Fruit fly (Drosophila melanogaster) whole organism, embryonic: ENCODE results near the gene lectin-24A.

Source experiments
- Bdp1 ChIP-seq: fragments of 200-800 bp; sonication (Bioruptor generic); optimal IDR thresholded peaks from 3 replicates; lab custom pipeline; 2016; ENCODE audit warnings: missing biosample characterization, missing genetic modification characterization
- CG13123 ChIP-seq: fragments of 200-800 bp; sonication (Bioruptor generic); optimal IDR thresholded peaks from 2 replicates; lab custom pipeline; 2016; ENCODE audit warnings: missing biosample characterization, missing genetic modification characterization
- CG14441 ChIP-seq: fragments of 200-800 bp; sonication (Bioruptor generic); IDR thresholded peaks from 2 replicates; pipeline ENCODE4 v1.3.6; 2022; ENCODE audit warnings: missing biosample characterization, missing genetic modification characterization
- CG14667 ChIP-seq: fragments of 200-800 bp; sonication (Bioruptor generic); IDR thresholded peaks from 2 replicates; pipeline ENCODE4 v1.3.6; 2022; ENCODE audit warnings: missing biosample characterization, missing genetic modification characterization
- CG15479 ChIP-seq: fragments of 200-800 bp; sonication (Bioruptor generic); optimal IDR thresholded peaks from 3 replicates; lab custom pipeline; 2019; ENCODE audit warnings: missing biosample characterization, mild to moderate bottlenecking, missing genetic modification characterization, moderate library complexity
- CG17359 ChIP-seq: fragments of 200-800 bp; sonication (Bioruptor generic); optimal IDR thresholded peaks from 3 replicates; lab custom pipeline; 2018; ENCODE audit warnings: missing biosample characterization, mild to moderate bottlenecking, missing genetic modification characterization, moderate library complexity
- CG31365 ChIP-seq: fragments of 200-800 bp; sonication (Bioruptor generic); optimal IDR thresholded peaks from 2 replicates; lab custom pipeline; 2018; ENCODE audit warnings: missing biosample characterization, mild to moderate bottlenecking, missing genetic modification characterization
- CG33557 ChIP-seq: fragments of 200-800 bp; sonication (Bioruptor generic); optimal IDR thresholded peaks from 2 replicates; lab custom pipeline; 2019; ENCODE audit warnings: missing biosample characterization, mild to moderate bottlenecking, missing genetic modification characterization, moderate library complexity
- CG3838 ChIP-seq: fragments of 200-800 bp; sonication (Bioruptor generic); optimal IDR thresholded peaks from 3 replicates; lab custom pipeline; 2016; ENCODE audit warnings: missing biosample characterization, missing genetic modification characterization
- CG4404 ChIP-seq: fragments of 200-800 bp; sonication (Bioruptor generic); IDR thresholded peaks from 2 replicates; pipeline ENCODE4 v1.3.6; 2022; ENCODE audit warnings: missing biosample characterization, missing genetic modification characterization
- CG6683 ChIP-seq: fragments of 200-800 bp; sonication (Bioruptor generic); optimal IDR thresholded peaks from 2 replicates; lab custom pipeline; 2017; ENCODE audit warnings: missing biosample characterization, mild to moderate bottlenecking, missing genetic modification characterization, missing genetic modification reagents
- CG7987 ChIP-seq: fragments of 200-800 bp; sonication (Bioruptor generic); optimal IDR thresholded peaks from 2 replicates; lab custom pipeline; 2018; ENCODE audit warnings: missing biosample characterization, mild to moderate bottlenecking, missing genetic modification characterization, moderate library complexity
- CG9437 ChIP-seq: fragments of 200-800 bp; sonication (Bioruptor generic); optimal IDR thresholded peaks from 2 replicates; lab custom pipeline; 2018; ENCODE audit warnings: missing biosample characterization, mild to moderate bottlenecking, missing genetic modification characterization
- CG9609 ChIP-seq: fragments of 200-800 bp; sonication (Bioruptor generic); optimal IDR thresholded peaks from 3 replicates; lab custom pipeline; 2016; ENCODE audit warnings: missing biosample characterization, missing genetic modification characterization
- CG9876 ChIP-seq: fragments of 200-800 bp; sonication (Bioruptor generic); optimal IDR thresholded peaks from 2 replicates; lab custom pipeline; 2016; ENCODE audit warnings: missing biosample characterization, missing genetic modification characterization
- CTCF ChIP-seq: fragments of 200-800 bp; sonication (Bioruptor generic); optimal IDR thresholded peaks from 2 replicates; lab custom pipeline; 2017; ENCODE audit warnings: missing biosample characterization, mild to moderate bottlenecking, missing genetic modification characterization, moderate library complexity
- Dip2 ChIP-seq: fragments of 200-800 bp; sonication (Bioruptor generic); IDR thresholded peaks from 2 replicates; pipeline ENCODE4 v1.3.6; 2022; ENCODE audit warnings: missing biosample characterization, missing genetic modification characterization
- E2f1 ChIP-seq: fragments of 200-800 bp; sonication (Bioruptor generic); IDR thresholded peaks from 2 replicates; pipeline ENCODE4 v1.3.6; 2022; ENCODE audit warnings: missing biosample characterization, missing genetic modification characterization
- E2f2 ChIP-seq: fragments of 200-800 bp; sonication (Bioruptor generic); IDR thresholded peaks from 2 replicates; pipeline ENCODE4 v1.3.6; 2022; ENCODE audit warnings: missing biosample characterization, missing genetic modification characterization
- NC2β ChIP-seq: fragments of 200-800 bp; sonication (Bioruptor generic); optimal IDR thresholded peaks from 2 replicates; lab custom pipeline; 2016; ENCODE audit warnings: missing biosample characterization, missing genetic modification characterization
- NfI ChIP-seq: fragments of 200-800 bp; sonication (Bioruptor generic); optimal IDR thresholded peaks from 3 replicates; lab custom pipeline; 2018; ENCODE audit warnings: missing biosample characterization, mild to moderate bottlenecking, missing genetic modification characterization, moderate library complexity
- Oaz ChIP-seq: fragments of 200-800 bp; sonication (Bioruptor generic); IDR thresholded peaks from 2 replicates; pipeline ENCODE4 v1.3.6; 2022; ENCODE audit warnings: missing biosample characterization, missing genetic modification characterization
- Side ChIP-seq: fragments of 200-800 bp; sonication (Bioruptor generic); optimal IDR thresholded peaks from 2 replicates; lab custom pipeline; 2016; ENCODE audit warnings: missing biosample characterization, missing genetic modification characterization
- Sin3A ChIP-seq: fragments of >200 bp; optimal IDR thresholded peaks from 2 replicates; lab custom pipeline; 2018
- Sox100B ChIP-seq: fragments of 200-800 bp; sonication (Bioruptor generic); optimal IDR thresholded peaks from 3 replicates; lab custom pipeline; 2018; ENCODE audit warnings: missing biosample characterization, mild to moderate bottlenecking, missing genetic modification characterization
- ase ChIP-seq: fragments of 200-800 bp; sonication (Bioruptor generic); IDR thresholded peaks from 3 replicates; pipeline ENCODE4 v1.3.6; 2022; ENCODE audit warnings: missing biosample characterization, missing genetic modification characterization
- ash1 ChIP-seq: fragments of 200-800 bp; sonication (Bioruptor generic); optimal IDR thresholded peaks from 2 replicates; lab custom pipeline; 2018; ENCODE audit warnings: missing biosample characterization, mild to moderate bottlenecking, missing genetic modification characterization
- cato ChIP-seq: fragments of 200-800 bp; sonication (Bioruptor generic); optimal IDR thresholded peaks from 2 replicates; lab custom pipeline; 2016; ENCODE audit warnings: missing biosample characterization, missing genetic modification characterization, borderline replicate concordance
- corto ChIP-seq: fragments of 200-800 bp; sonication (Bioruptor generic); optimal IDR thresholded peaks from 2 replicates; lab custom pipeline; 2016; ENCODE audit warnings: missing biosample characterization, mild to moderate bottlenecking, missing genetic modification characterization, moderate library complexity
- cwo ChIP-seq: fragments of 200-800 bp; sonication (Bioruptor generic); optimal IDR thresholded peaks from 3 replicates; lab custom pipeline; 2017; ENCODE audit warnings: missing biosample characterization, missing genetic modification characterization, mild to moderate bottlenecking, moderate library complexity, missing genetic modification reagents
- dan ChIP-seq: fragments of 200-800 bp; sonication (Bioruptor generic); IDR thresholded peaks from 2 replicates; pipeline ENCODE4 v1.3.6; 2022; ENCODE audit warnings: missing biosample characterization, missing genetic modification characterization
- emc ChIP-seq: fragments of 200-800 bp; sonication (Bioruptor generic); optimal IDR thresholded peaks from 2 replicates; lab custom pipeline; 2016; ENCODE audit warnings: missing biosample characterization, missing genetic modification characterization
- eve ChIP-seq, 2 experiments: fragments of >200 bp; optimal IDR thresholded peaks; 2 replicates each; lab custom pipeline; 2017; ENCODE audit warnings: missing biosample characterization in 2 of 2, missing genetic modification characterization in 2 of 2
- exex ChIP-seq: fragments of 200-800 bp; sonication (Bioruptor generic); optimal IDR thresholded peaks from 4 replicates; lab custom pipeline; 2018; ENCODE audit warnings: missing biosample characterization, mild to moderate bottlenecking, missing genetic modification characterization, moderate library complexity
- eyg ChIP-seq: fragments of 200-800 bp; sonication (Bioruptor generic); optimal IDR thresholded peaks from 3 replicates; lab custom pipeline; 2016; ENCODE audit warnings: missing biosample characterization, missing genetic modification characterization
- fu2 ChIP-seq: fragments of 200-800 bp; sonication (Bioruptor generic); optimal IDR thresholded peaks from 2 replicates; lab custom pipeline; 2016; ENCODE audit warnings: missing biosample characterization, missing genetic modification characterization
- grau ChIP-seq: fragments of 200-800 bp; optimal IDR thresholded peaks from 3 replicates; lab custom pipeline; 2019; ENCODE audit warnings: missing biosample characterization, mild to moderate bottlenecking, missing genetic modification characterization, moderate library complexity
- gro ChIP-seq: fragments of 200-800 bp; sonication (Bioruptor generic); optimal IDR thresholded peaks from 2 replicates; lab custom pipeline; 2016; ENCODE audit warnings: missing biosample characterization, missing genetic modification characterization
- hb ChIP-seq: fragments of 200-800 bp; sonication (Bioruptor generic); IDR thresholded peaks from 3 replicates; pipeline ENCODE4 v1.3.6; 2022; ENCODE audit warnings: missing biosample characterization, missing genetic modification characterization; ENCODE audit not compliant: partially characterized antibody
- hbn ChIP-seq: fragments of 200-800 bp; sonication (Bioruptor generic); IDR thresholded peaks from 2 replicates; pipeline ENCODE4 v1.3.6; 2022; ENCODE audit warnings: missing biosample characterization, missing genetic modification characterization; ENCODE audit not compliant: partially characterized antibody
- hth ChIP-seq: fragments of >200 bp; optimal IDR thresholded peaks from 2 replicates; lab custom pipeline; 2017; ENCODE audit warnings: inconsistent platforms
- ind ChIP-seq: fragments of 200-800 bp; sonication (Bioruptor generic); optimal IDR thresholded peaks from 3 replicates; lab custom pipeline; 2016; ENCODE audit warnings: missing biosample characterization, missing genetic modification characterization
- jigr1 ChIP-seq: fragments of 200-800 bp; sonication (Bioruptor generic); IDR thresholded peaks from 3 replicates; pipeline ENCODE4 v1.3.6; 2022; ENCODE audit warnings: missing biosample characterization, missing genetic modification characterization
- jumu ChIP-seq: fragments of 200-800 bp; sonication (Bioruptor generic); optimal IDR thresholded peaks from 3 replicates; lab custom pipeline; 2016; ENCODE audit warnings: missing biosample characterization, missing genetic modification characterization
- kah ChIP-seq: fragments of 200-800 bp; sonication (Bioruptor generic); optimal IDR thresholded peaks from 2 replicates; lab custom pipeline; 2018; ENCODE audit warnings: missing biosample characterization, mild to moderate bottlenecking, missing genetic modification characterization
- mld ChIP-seq: fragments of 200-800 bp; sonication (Bioruptor generic); IDR thresholded peaks from 3 replicates; pipeline ENCODE4 v1.3.6; 2022; ENCODE audit warnings: missing biosample characterization, missing genetic modification characterization; ENCODE audit not compliant: partially characterized antibody
- p53 ChIP-seq: fragments of 200-800 bp; sonication (Bioruptor generic); optimal IDR thresholded peaks from 2 replicates; lab custom pipeline; 2016; ENCODE audit warnings: missing biosample characterization, missing genetic modification characterization
- ranshi ChIP-seq: fragments of 200-800 bp; sonication (Bioruptor generic); IDR thresholded peaks from 2 replicates; pipeline ENCODE4 v1.3.6; 2022; ENCODE audit warnings: missing biosample characterization, missing genetic modification characterization
- ro ChIP-seq: fragments of 200-800 bp; sonication (Bioruptor generic); IDR thresholded peaks from 2 replicates; pipeline ENCODE4 v1.3.6; 2022; ENCODE audit warnings: missing biosample characterization, missing genetic modification characterization
- unc-4 ChIP-seq: fragments of 200-800 bp; sonication (Bioruptor generic); IDR thresholded peaks from 2 replicates; pipeline ENCODE4 v1.3.6; 2022; ENCODE audit warnings: missing biosample characterization, missing genetic modification characterization; ENCODE audit not compliant: partially characterized antibody
- wek ChIP-seq: fragments of 200-800 bp; sonication (Bioruptor generic); optimal IDR thresholded peaks from 3 replicates; lab custom pipeline; 2018; ENCODE audit warnings: missing biosample characterization, mild to moderate bottlenecking, missing genetic modification characterization, moderate library complexity
- zen2 ChIP-seq: fragments of 200-800 bp; sonication (Bioruptor generic); IDR thresholded peaks from 3 replicates; pipeline ENCODE4 v1.3.6; 2022; ENCODE audit warnings: missing biosample characterization, missing genetic modification characterization; ENCODE audit not compliant: partially characterized antibody

Gene lectin-24A

dm6 chr2L:3703260-3703659 lies 14.3 kb downstream of the lectin-24A start, which contains the start of gene CG2816 (continued):
- peak; percentile 96 for TF ChIP-seq gro (GFP tag; lab: Kevin White, UChicago)
- TF ChIP-seq NC2β (GFP tag; lab: Kevin White, UChicago): no peak
- peak; percentile 59 for TF ChIP-seq ind (GFP tag; lab: Kevin White, UChicago)
- TF ChIP-seq dan: no peak
- no peak for TF ChIP-seq hth
- peak; percentile 54 for TF ChIP-seq jumu (GFP tag; lab: Kevin White, UChicago)
- peak; percentile 78 for TF ChIP-seq NfI (GFP tag; lab: Kevin White, UChicago)
- peak; percentile 75 for TF ChIP-seq CG9876
- TF ChIP-seq CG6683 (GFP tag; lab: Kevin White, UChicago): no peak
- TF ChIP-seq CG17359: peak; percentile 18
- TF ChIP-seq CG7987 (GFP tag; lab: Kevin White, UChicago): no peak
- no peak for TF ChIP-seq mld (GFP tag; lab: Robert Waterston, UW)
- no peak for TF ChIP-seq ash1 (GFP tag; lab: Kevin White, UChicago)
- TF ChIP-seq CG9609 (GFP tag; lab: Kevin White, UChicago): peak; percentile 77
- TF ChIP-seq CG14441: peak; percentile 63; the same call in 1 of the 2 replicates
- no peak for TF ChIP-seq cato
- no peak for TF ChIP-seq CTCF (GFP tag; lab: Kevin White, UChicago)
- no peak for TF ChIP-seq CG4404
- no peak for TF ChIP-seq jigr1
- TF ChIP-seq eyg (GFP tag; lab: Kevin White, UChicago): no peak
- TF ChIP-seq E2f2 (GFP tag; lab: Robert Waterston, UW): peak; percentile 41; the same call in 1 of the 2 replicates
- peak; percentile 58 for TF ChIP-seq grau (tag; lab: Kevin White, UChicago)
- TF ChIP-seq Oaz (GFP tag; lab: Robert Waterston, UW): peak; percentile 54; the same call in 1 of the 2 replicates
- no peak for TF ChIP-seq CG3838
- peak in 1 of 2 experiments; percentile 28 for TF ChIP-seq eve (GFP tag; optimal IDR thresholded peaks at IDR 0.05; lab: Kevin White, UChicago)
- no peak for TF ChIP-seq CG31365 (tag; lab: Kevin White, UChicago)
- TF ChIP-seq CG33557: no peak
- no peak for TF ChIP-seq ro (GFP tag; lab: Robert Waterston, UW)
- 0 out of 2 replicates have a peak, but pooled peaks have one; percentile 33 for TF ChIP-seq E2f1 (GFP tag; lab: Robert Waterston, UW)
- no peak for TF ChIP-seq hb (GFP tag; lab: Robert Waterston, UW)
- TF ChIP-seq p53 (GFP tag; lab: Kevin White, UChicago): no peak
- no peak for TF ChIP-seq hbn (GFP tag; lab: Robert Waterston, UW)
- TF ChIP-seq kah (GFP tag; lab: Kevin White, UChicago): no peak
- TF ChIP-seq fu2 (GFP tag; lab: Kevin White, UChicago): peak; percentile 88
- no peak for TF ChIP-seq zen2 (GFP tag; lab: Robert Waterston, UW)
- no peak for TF ChIP-seq unc-4
- no peak for TF ChIP-seq exex (tag; lab: Kevin White, UChicago)
- TF ChIP-seq Sox100B (GFP tag; lab: Kevin White, UChicago): peak; percentile 4
- no peak for TF ChIP-seq CG13123 (GFP tag; lab: Kevin White, UChicago)
- TF ChIP-seq cwo (GFP tag; lab: Kevin White, UChicago): peak; percentile 18
- TF ChIP-seq corto (GFP tag; lab: Kevin White, UChicago): peak; percentile 34
- peak; percentile 38 for TF ChIP-seq Side
- TF ChIP-seq Dip2 (GFP tag; lab: Robert Waterston, UW): no peak
- TF ChIP-seq emc (GFP tag; lab: Kevin White, UChicago): no peak
- no peak for TF ChIP-seq CG15479
- TF ChIP-seq CG9437: peak; percentile 16
- TF ChIP-seq Bdp1 (GFP tag; lab: Kevin White, UChicago): no peak
- TF ChIP-seq CG14667: 0 out of 2 replicates have a peak, but pooled peaks have one; percentile 20
- no peak; the same call in 1 of the 2 replicates for TF ChIP-seq ranshi (GFP tag; lab: Robert Waterston, UW)
- no peak for TF ChIP-seq wek
- no peak for TF ChIP-seq Sin3A (lab: Kevin White, UChicago)
- TF ChIP-seq ase: peak; percentile 71; the same call in 2 of the 3 replicates
